Fruit fly (Drosophila melanogaster): ENCODE results near the gene CG31522.

The CG31522 gene

DNA sequence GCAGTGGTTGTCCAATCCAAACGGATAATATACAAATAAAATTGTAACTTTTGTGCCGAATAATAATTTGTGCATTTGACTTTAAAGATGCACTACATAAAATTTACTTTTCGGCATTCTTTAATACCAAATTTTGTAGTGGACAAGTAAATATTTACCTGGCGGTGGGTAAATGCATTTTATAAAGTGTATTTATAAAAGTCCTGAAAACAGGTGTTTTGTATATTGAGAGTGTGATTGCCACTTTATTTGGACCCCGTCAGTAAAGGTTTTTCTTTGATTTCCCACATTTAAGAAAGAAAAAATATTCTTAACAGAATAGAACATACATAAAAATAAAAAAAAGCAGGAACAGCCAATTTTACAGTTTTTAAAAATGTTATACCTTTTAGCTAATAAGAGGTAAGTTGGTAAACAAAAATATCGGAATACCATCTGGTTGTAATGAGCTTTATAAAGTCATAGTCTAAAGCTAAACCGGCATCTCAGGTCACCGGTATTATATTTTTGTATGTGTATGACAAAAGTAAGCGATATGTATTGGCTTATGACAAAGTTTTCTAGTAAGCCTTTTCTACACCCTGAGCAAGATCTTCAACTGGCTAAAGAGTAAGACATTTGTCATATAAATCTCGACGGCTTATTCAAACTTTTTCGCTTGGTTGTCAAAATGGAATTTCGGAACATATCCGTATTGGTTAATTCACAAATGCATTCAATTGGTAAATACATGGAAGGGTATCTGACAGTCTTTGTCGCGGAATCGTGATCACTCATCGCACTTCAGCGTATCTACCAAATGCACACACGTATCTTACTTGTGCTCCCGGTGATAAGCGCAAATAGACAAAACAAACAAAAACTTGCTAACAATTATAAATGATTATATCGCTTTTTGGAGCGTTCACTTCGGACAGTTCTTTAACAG lies 67.8 kb downstream of the CG31522 start (continued):
- TF ChIP-seq NK7.1 (GFP tag; optimal IDR thresholded peaks at IDR 0.05) (peak; percentile 75), Bdp1 (GFP tag; optimal IDR thresholded peaks at IDR 0.05) (peak; percentile 68), row (GFP tag; IDR thresholded peaks at IDR 0.05) (peak; percentile 96), dimm (GFP tag; IDR thresholded peaks at IDR 0.05) (no peak; the same call in 1 of the 2 replicates), CG5180 (GFP tag; optimal IDR thresholded peaks at IDR 0.05) (peak; percentile 79), sob (GFP tag; IDR thresholded peaks at IDR 0.05) (peak; percentile 88), maf-S (GFP tag; optimal IDR thresholded peaks at IDR 0.05) (peak; percentile 76), H15 (GFP tag; IDR thresholded peaks at IDR 0.05) (peak; percentile 86), hkb (optimal IDR thresholded peaks at IDR 0.05) (no peak), hkb (GFP tag; IDR thresholded peaks at IDR 0.05) (peak; percentile 94), bsh (GFP tag; optimal IDR thresholded peaks at IDR 0.05) (peak; percentile 88 to 90), B-H2 (GFP tag; optimal IDR thresholded peaks at IDR 0.05) (peak; percentile 5), CG10565 (GFP tag; optimal IDR thresholded peaks at IDR 0.05) (peak; percentile 7), amos (GFP tag; IDR thresholded peaks at IDR 0.05; ENCODE audit: partially characterized antibody) (no peak), Aef1 (GFP tag; IDR thresholded peaks at IDR 0.05) (peak; percentile 83), tap (tag; optimal IDR thresholded peaks at IDR 0.05) (peak; percentile 85), fd102C (GFP tag; optimal IDR thresholded peaks at IDR 0.05) (no peak), CG11696 (GFP tag; IDR thresholded peaks at IDR 0.05) (peak; percentile 68), CG16863 (GFP tag; optimal IDR thresholded peaks at IDR 0.05) (peak; percentile 78), CTCF (GFP tag; optimal IDR thresholded peaks at IDR 0.05) (peak; percentile 37), vvl (GFP tag; IDR thresholded peaks at IDR 0.05) (peak; percentile 95), CrebB (tag; optimal IDR thresholded peaks at IDR 0.05) (peak; percentile 83), CG15696 (tag; optimal IDR thresholded peaks at IDR 0.05) (no peak), CG10366 (GFP tag; IDR thresholded peaks at IDR 0.05) (peak; percentile 91), exex (tag; optimal IDR thresholded peaks at IDR 0.05) (peak; percentile 78), bcd (GFP tag; optimal IDR thresholded peaks at IDR 0.05) (peak; percentile 91), sug (tag; optimal IDR thresholded peaks at IDR 0.05) (peak; percentile 77), CG13123 (GFP tag; optimal IDR thresholded peaks at IDR 0.05) (peak; percentile 74), Scr (GFP tag; IDR thresholded peaks at IDR 0.05; ENCODE audit: partially characterized antibody) (no peak), Oaz (GFP tag; IDR thresholded peaks at IDR 0.05) (no peak; the same call in 1 of the 2 replicates), Dref (GFP tag; IDR thresholded peaks at IDR 0.05) (0 out of 2 replicates have a peak, but pooled peaks have one; percentile 17), tx (GFP tag; optimal IDR thresholded peaks at IDR 0.05) (peak; percentile 84), Hsf (GFP tag; optimal IDR thresholded peaks at IDR 0.05) (peak; percentile 91), seq (GFP tag; IDR thresholded peaks at IDR 0.05) (peak; percentile 91), CG17802 (tag; optimal IDR thresholded peaks at IDR 0.05) (peak; percentile 60), her (GFP tag; optimal IDR thresholded peaks at IDR 0.05) (peak; percentile 85), CG12942 (GFP tag; optimal IDR thresholded peaks at IDR 0.05) (peak; percentile 66), schlank (tag; optimal IDR thresholded peaks at IDR 0.05) (peak; percentile 82), Sry-β (GFP tag; optimal IDR thresholded peaks at IDR 0.05) (peak; percentile 70), stc (GFP tag; IDR thresholded peaks at IDR 0.05) (peak; percentile 89), dm (GFP tag; optimal IDR thresholded peaks at IDR 0.05) (peak; percentile 65), CG17385 (GFP tag; optimal IDR thresholded peaks at IDR 0.05) (peak; percentile 82), vfl (GFP tag; optimal IDR thresholded peaks at IDR 0.05) (peak; percentile 80), pros (GFP tag; optimal IDR thresholded peaks at IDR 0.05) (no peak), esg (GFP tag; conservative IDR thresholded peaks at IDR 0.05) (peak; percentile 86), oc (tag; optimal IDR thresholded peaks at IDR 0.05) (peak; percentile 84), CG2889 (GFP tag; IDR thresholded peaks at IDR 0.05) (peak; percentile 77; the same call in 2 of the 3 replicates), CG11085 (GFP tag; IDR thresholded peaks at IDR 0.05) (peak; percentile 58), zen2 (GFP tag; IDR thresholded peaks at IDR 0.05; ENCODE audit: partially characterized antibody) (no peak), CG31365 (tag; optimal IDR thresholded peaks at IDR 0.05) (peak; percentile 80)
